Worm (Caenorhabditis elegans) whole organism, L4 larva: Measurements from ENCODE around the gene clec-121.

Source experiments
- F26F4.8 ChIP-seq: fragments of 200-800 bp; sonication (Bioruptor generic); conservative IDR thresholded peaks from 2 replicates; pipeline ENCODE4 v1.3.6; 2022; ENCODE audit warnings: missing genetic modification characterization, missing compliant biosample characterization
- F37D6.2 ChIP-seq: sonication (generic microtip); optimal IDR thresholded peaks from 2 replicates; lab custom pipeline; 2016; ENCODE audit warnings: mild to moderate bottlenecking, missing genetic modification characterization, missing compliant biosample characterization
- F44E2.7 ChIP-seq: fragments of 200-800 bp; sonication (Bioruptor generic); IDR thresholded peaks from 2 replicates; pipeline ENCODE4 v2.1.2; 2022; ENCODE audit warnings: missing genetic modification characterization, missing compliant biosample characterization
- T20F7.1 ChIP-seq: fragments of 200-800 bp; sonication (Bioruptor generic); optimal IDR thresholded peaks from 2 replicates; lab custom pipeline; 2018; ENCODE audit warnings: mild to moderate bottlenecking, missing genetic modification characterization, missing compliant biosample characterization
- Y48G9A.11 ChIP-seq: fragments of 200-800 bp; sonication (Bioruptor generic); IDR thresholded peaks from 2 replicates; pipeline ENCODE4 v1.3.6; 2022; ENCODE audit warnings: missing genetic modification reagents, missing genetic modification characterization, missing compliant biosample characterization
- Y5F2A.4 ChIP-seq: fragments of 200-800 bp; sonication (Bioruptor generic); optimal IDR thresholded peaks from 2 replicates; lab custom pipeline; 2018; ENCODE audit warnings: mild to moderate bottlenecking, missing genetic modification characterization, missing compliant biosample characterization
- ZK337.2 ChIP-seq: fragments of 200-800 bp; sonication (Bioruptor generic); IDR thresholded peaks from 2 replicates; pipeline ENCODE4 v1.3.6; 2022; ENCODE audit warnings: missing genetic modification reagents, missing genetic modification characterization, missing compliant biosample characterization
- arid-1 ChIP-seq: fragments of 200-800 bp; sonication (Bioruptor generic); conservative IDR thresholded peaks from 2 replicates; pipeline ENCODE4 v1.3.6; 2022; ENCODE audit warnings: missing genetic modification reagents, missing genetic modification characterization, missing compliant biosample characterization
- ceh-32 ChIP-seq: sonication (generic microtip); optimal IDR thresholded peaks from 2 replicates; lab custom pipeline; 2016; ENCODE audit warnings: mild to moderate bottlenecking, missing genetic modification characterization, missing compliant biosample characterization; ENCODE audit not compliant: poor library complexity
- ceh-44 ChIP-seq: fragments of 200-800 bp; sonication (Bioruptor generic); IDR thresholded peaks from 2 replicates; pipeline ENCODE4 v1.3.6; 2022; ENCODE audit warnings: missing genetic modification reagents, missing genetic modification characterization, missing compliant biosample characterization
- ces-1 ChIP-seq: fragments of 150-350 bp; sonication (generic microtip); optimal IDR thresholded peaks from 4 replicates; lab custom pipeline; 2014; ENCODE audit warnings: missing biosample characterization, missing genetic modification reagents, missing genetic modification characterization
- cey-2 ChIP-seq: sonication (generic microtip); optimal IDR thresholded peaks from 3 replicates; lab custom pipeline; 2017; ENCODE audit warnings: missing genetic modification characterization, mild to moderate bottlenecking, missing compliant biosample characterization, antibody characterized with exemption, borderline replicate concordance; ENCODE audit not compliant: insufficient read depth
- daf-12 ChIP-seq: fragments of 150-350 bp; optimal IDR thresholded peaks from 2 replicates; lab custom pipeline; 2014; ENCODE audit warnings: missing biosample characterization, missing genetic modification reagents, missing genetic modification characterization
- daf-16 ChIP-seq, 3 experiments: sonication (generic microtip); optimal IDR thresholded peaks; 2 replicates each; lab custom pipeline; 2016 to 2017; ENCODE audit warnings: missing genetic modification characterization in 3 of 3, missing genetic modification reagents in 3 of 3, mild to moderate bottlenecking in 2 of 3, missing compliant biosample characterization in 2 of 3, missing biosample characterization in 1 of 3, moderate library complexity in 1 of 3
- daf-8 ChIP-seq: fragments of 200-800 bp; sonication (Bioruptor generic); IDR thresholded peaks from 2 replicates; pipeline ENCODE4 v1.3.6; 2022; ENCODE audit warnings: missing genetic modification characterization, missing compliant biosample characterization
- dve-1 ChIP-seq: sonication (generic microtip); optimal IDR thresholded peaks from 2 replicates; lab custom pipeline; 2017; ENCODE audit warnings: antibody characterized with exemption, mild to moderate bottlenecking, missing genetic modification characterization, missing compliant biosample characterization; ENCODE audit not compliant: insufficient read depth
- gei-8 ChIP-seq: fragments of 200-800 bp; sonication (Bioruptor generic); optimal IDR thresholded peaks from 2 replicates; lab custom pipeline; 2018; ENCODE audit warnings: mild to moderate bottlenecking, missing genetic modification characterization, missing compliant biosample characterization
- hlh-11 ChIP-seq: fragments of 200-800 bp; sonication (Bioruptor generic); optimal IDR thresholded peaks from 2 replicates; lab custom pipeline; 2018; ENCODE audit warnings: mild to moderate bottlenecking, missing genetic modification characterization, missing compliant biosample characterization
- jun-1 ChIP-seq: fragments of 150-350 bp; optimal IDR thresholded peaks from 2 replicates; lab custom pipeline; 2014; ENCODE audit warnings: missing biosample characterization, missing genetic modification reagents, missing genetic modification characterization
- lin-13 ChIP-seq: fragments of 150-350 bp; optimal IDR thresholded peaks from 2 replicates; lab custom pipeline; 2014; ENCODE audit warnings: missing biosample characterization, missing genetic modification reagents, missing genetic modification characterization
- lin-15B ChIP-seq: fragments of 150-350 bp; sonication (generic microtip); optimal IDR thresholded peaks from 3 replicates; lab custom pipeline; 2014; ENCODE audit warnings: missing biosample characterization, missing genetic modification characterization
- lin-29 ChIP-seq: fragments of 200-800 bp; sonication (Bioruptor generic); IDR thresholded peaks from 2 replicates; pipeline ENCODE4 v1.3.6; 2022; ENCODE audit warnings: missing genetic modification reagents, missing genetic modification characterization, missing compliant biosample characterization
- lir-3 ChIP-seq: sonication (generic microtip); optimal IDR thresholded peaks from 2 replicates; lab custom pipeline; 2016; ENCODE audit warnings: mild to moderate bottlenecking, missing genetic modification characterization, missing compliant biosample characterization
- lsy-2 ChIP-seq, 2 experiments: fragments of 150-350 bp in 1 of 2; sonication (generic microtip) in 1 of 2; optimal IDR thresholded peaks; 2 replicates each; lab custom pipeline; 2014 to 2017; ENCODE audit warnings: missing biosample characterization in 2 of 2, missing genetic modification characterization in 2 of 2
- mxl-3 ChIP-seq: fragments of 200-800 bp; sonication (Bioruptor generic); optimal IDR thresholded peaks from 2 replicates; lab custom pipeline; 2018; ENCODE audit warnings: mild to moderate bottlenecking, missing genetic modification characterization, missing compliant biosample characterization
- nhr-10 ChIP-seq: fragments of 150-350 bp; optimal IDR thresholded peaks from 2 replicates; lab custom pipeline; 2014; ENCODE audit warnings: missing biosample characterization, missing genetic modification characterization
- nhr-11 ChIP-seq: fragments of 150-350 bp; optimal IDR thresholded peaks from 2 replicates; lab custom pipeline; 2014; ENCODE audit warnings: missing biosample characterization, missing genetic modification characterization
- nhr-237 ChIP-seq: sonication (generic microtip); optimal IDR thresholded peaks from 2 replicates; lab custom pipeline; 2017; ENCODE audit warnings: missing biosample characterization, missing genetic modification characterization
- nhr-25 ChIP-seq: sonication (generic microtip); optimal IDR thresholded peaks from 2 replicates; lab custom pipeline; 2017; ENCODE audit warnings: missing genetic modification characterization, mild to moderate bottlenecking, missing compliant biosample characterization, antibody characterized with exemption, moderate library complexity, borderline replicate concordance; ENCODE audit not compliant: insufficient read depth
- nhr-28 ChIP-seq: fragments of 150-350 bp; optimal IDR thresholded peaks from 2 replicates; lab custom pipeline; 2014; ENCODE audit warnings: missing biosample characterization, missing genetic modification characterization
- nhr-42 ChIP-seq: fragments of 200-800 bp; sonication (Bioruptor generic); IDR thresholded peaks from 2 replicates; pipeline ENCODE4 v1.3.6; 2022; ENCODE audit warnings: missing genetic modification characterization, missing compliant biosample characterization
- nhr-76 ChIP-seq: fragments of 150-350 bp; optimal IDR thresholded peaks from 2 replicates; lab custom pipeline; 2014; ENCODE audit warnings: missing biosample characterization, missing genetic modification characterization
- nhr-77 ChIP-seq: fragments of 150-350 bp; optimal IDR thresholded peaks from 2 replicates; lab custom pipeline; 2014; ENCODE audit warnings: missing biosample characterization, missing genetic modification characterization
- pha-4 ChIP-seq, 2 experiments: fragments of 150-350 bp in 1 of 2; fragments of 200-800 bp in 1 of 2; sonication (Bioruptor generic) in 1 of 2; IDR thresholded peaks in 1 of 2; optimal IDR thresholded peaks in 1 of 2; 2 replicates each; pipeline versions ENCODE4 v1.3.6 to Lab custom; 2014 to 2022; ENCODE audit warnings: missing genetic modification characterization in 2 of 2, missing genetic modification reagents in 2 of 2, missing biosample characterization in 1 of 2, missing compliant biosample characterization in 1 of 2
- php-3 ChIP-seq: fragments of 200-800 bp; sonication (Bioruptor generic); IDR thresholded peaks from 2 replicates; pipeline ENCODE4 v1.3.6; 2022; ENCODE audit warnings: missing genetic modification reagents, missing genetic modification characterization, missing compliant biosample characterization
- pqm-1 ChIP-seq: sonication (generic microtip); optimal IDR thresholded peaks from 2 replicates; lab custom pipeline; 2017; ENCODE audit warnings: missing biosample characterization, missing genetic modification characterization
- set-16 ChIP-seq: fragments of 200-800 bp; sonication (Bioruptor generic); IDR thresholded peaks from 2 replicates; pipeline ENCODE4 v1.3.6; 2022; ENCODE audit warnings: missing genetic modification reagents, missing genetic modification characterization, missing compliant biosample characterization
- skn-1 ChIP-seq: fragments of 150-350 bp; optimal IDR thresholded peaks from 2 replicates; lab custom pipeline; 2014; ENCODE audit warnings: missing biosample characterization, missing genetic modification characterization
- snpc-4 ChIP-seq: fragments of 150-350 bp; optimal IDR thresholded peaks from 2 replicates; lab custom pipeline; 2014; ENCODE audit warnings: missing biosample characterization, missing genetic modification characterization
- spr-1 ChIP-seq: sonication (generic microtip); optimal IDR thresholded peaks from 2 replicates; lab custom pipeline; 2016; ENCODE audit warnings: mild to moderate bottlenecking, missing genetic modification characterization, missing compliant biosample characterization
- tag-97 ChIP-seq: fragments of 200-800 bp; sonication (Bioruptor generic); IDR thresholded peaks from 2 replicates; pipeline ENCODE4 v1.3.6; 2022; ENCODE audit warnings: missing genetic modification characterization, missing compliant biosample characterization
- unc-130 ChIP-seq: sonication (generic microtip); optimal IDR thresholded peaks from 2 replicates; lab custom pipeline; 2016; ENCODE audit warnings: missing genetic modification reagents, missing genetic modification characterization, missing compliant biosample characterization
- unc-39 ChIP-seq: sonication (generic microtip); optimal IDR thresholded peaks from 2 replicates; lab custom pipeline; 2017; ENCODE audit warnings: missing biosample characterization, missing genetic modification characterization
- unc-62 ChIP-seq, 3 experiments: fragments of 150-350 bp in 1 of 3; sonication (generic microtip); optimal IDR thresholded peaks in 2 of 3; peaks in 1 of 3; 1 replicate in 1 of 3; 2 replicates in 2 of 3; lab custom pipeline; 2014 to 2017; ENCODE audit warnings: missing biosample characterization in 3 of 3, missing genetic modification characterization in 3 of 3, missing genetic modification reagents in 3 of 3, missing genotype in 1 of 3
- vab-7 ChIP-seq: fragments of 200-800 bp; sonication (Bioruptor generic); IDR thresholded peaks from 2 replicates; pipeline ENCODE4 v1.3.6; 2022; ENCODE audit warnings: missing genetic modification reagents, missing genetic modification characterization, missing compliant biosample characterization
- zag-1 ChIP-seq: fragments of 150-350 bp; optimal IDR thresholded peaks from 2 replicates; lab custom pipeline; 2014; ENCODE audit warnings: missing biosample characterization, missing genetic modification characterization
- zfp-3 ChIP-seq: fragments of 200-800 bp; sonication (Bioruptor generic); conservative IDR thresholded peaks from 2 replicates; pipeline ENCODE4 v1.3.6; 2022; ENCODE audit warnings: missing genetic modification reagents, missing genetic modification characterization, missing compliant biosample characterization
- zip-2 ChIP-seq: fragments of 150-350 bp; optimal IDR thresholded peaks from 2 replicates; lab custom pipeline; 2014; ENCODE audit warnings: missing biosample characterization, missing genetic modification characterization
- ztf-11 ChIP-seq: fragments of 150-350 bp; optimal IDR thresholded peaks from 2 replicates; lab custom pipeline; 2014; ENCODE audit warnings: missing biosample characterization, missing genetic modification characterization

Gene clec-121

DNA sequence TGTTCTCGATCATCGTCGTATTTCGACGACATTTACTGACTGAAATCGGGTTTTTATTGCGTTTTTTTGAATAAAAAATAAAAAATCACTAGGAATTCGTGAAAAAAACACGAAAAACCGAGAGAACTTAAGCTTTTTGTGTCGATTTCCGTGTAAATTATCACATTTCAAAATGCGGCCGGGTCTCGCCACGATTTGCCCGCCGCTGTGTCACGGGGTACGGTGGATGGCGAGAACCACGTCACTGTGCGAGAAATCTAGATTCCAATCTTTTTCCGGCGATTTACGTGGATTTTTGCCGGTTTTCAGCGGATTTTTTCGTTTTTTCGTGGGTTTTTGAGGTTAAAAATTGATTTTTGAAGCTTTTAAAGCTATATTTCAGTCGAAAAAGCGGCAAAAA, 25.2 kb upstream of the clec-121 start, which contains the start of gene Y25C1A.8:
Gene Y25C1A.8, minus strand, starts transcription at position 45 of the 400 bp plus-strand sequence.
- TF ChIP-seq lin-29 (GFP tag; lab: Robert Waterston, UW) (peak; percentile 80), zip-2 (tag; lab: Kevin White, UChicago) (peak; percentile 68), arid-1 (GFP tag; lab: Robert Waterston, UW) (peak; percentile 83), daf-16 (GFP tag; optimal IDR thresholded peaks at IDR 0.05; lab: Kevin White, UChicago) (peak in 1 of 2 experiments; percentile 54), daf-16 (tag; optimal IDR thresholded peaks at IDR 0.05; lab: Kevin White, UChicago) (peak; percentile 49), unc-62 (GFP tag; optimal IDR thresholded peaks at IDR 0.05 in 1 of 2; lab: Kevin White, UChicago) (peak in 1 of 2 experiments; percentile 92), unc-62 (tag; optimal IDR thresholded peaks at IDR 0.05; lab: Kevin White, UChicago) (no peak), daf-8 (GFP tag; lab: Robert Waterston, UW) (no peak), unc-130 (GFP tag; lab: Kevin White, UChicago) (peak; percentile 35), F26F4.8 (GFP tag; lab: Robert Waterston, UW) (no peak), ceh-32 (tag; lab: Kevin White, UChicago) (peak; percentile 46), set-16 (GFP tag; lab: Robert Waterston, UW) (peak; percentile 55; the same call in 1 of the 2 replicates), gei-8 (GFP tag; lab: Kevin White, UChicago) (peak; percentile 38), cey-2 (tag; lab: Kevin White, UChicago) (no peak), spr-1 (tag; lab: Kevin White, UChicago) (peak; percentile 92), nhr-76 (tag; lab: Kevin White, UChicago) (no peak), jun-1 (tag; lab: Kevin White, UChicago) (peak; percentile 78), Y5F2A.4 (GFP tag; lab: Kevin White, UChicago) (peak; percentile 71), php-3 (GFP tag; lab: Robert Waterston, UW) (peak; percentile 89), zfp-3 (peak; percentile 85), ztf-11 (no peak), tag-97 (no peak), F37D6.2 (tag; lab: Kevin White, UChicago) (peak; percentile 78), T20F7.1 (GFP tag; lab: Kevin White, UChicago) (no peak), skn-1 (tag; lab: Kevin White, UChicago) (no peak), mxl-3 (GFP tag; lab: Kevin White, UChicago) (peak; percentile 63), unc-39 (no peak), hlh-11 (tag; lab: Kevin White, UChicago) (peak; percentile 89), Y48G9A.11 (GFP tag; lab: Robert Waterston, UW) (0 out of 2 replicates have a peak, but pooled peaks have one; percentile 31), nhr-28 (tag; lab: Kevin White, UChicago) (peak; percentile 64), nhr-77 (tag; lab: Kevin White, UChicago) (peak; percentile 63), nhr-10 (tag; lab: Kevin White, UChicago) (peak; percentile 2), pha-4 (GFP tag; IDR thresholded peaks at IDR 0.05; lab: Robert Waterston, UW) (peak; percentile 91), pha-4 (tag; optimal IDR thresholded peaks at IDR 0.05; lab: Kevin White, UChicago) (no peak), nhr-25 (tag; lab: Kevin White, UChicago) (peak; percentile 7), ZK337.2 (GFP tag; lab: Robert Waterston, UW) (peak; percentile 61; the same call in 1 of the 2 replicates), nhr-237 (tag; lab: Kevin White, UChicago) (no peak), F44E2.7 (GFP tag; lab: Robert Waterston, UW) (peak; percentile 70; the same call in 1 of the 2 replicates), lin-13 (GFP tag; lab: Kevin White, UChicago) (peak; percentile 87), pqm-1 (tag; lab: Kevin White, UChicago) (peak; percentile 6), nhr-11 (tag; lab: Kevin White, UChicago) (peak; percentile 80), dve-1 (tag; lab: Kevin White, UChicago) (peak; percentile 95), lir-3 (tag; lab: Kevin White, UChicago) (no peak), zag-1 (tag; lab: Kevin White, UChicago) (no peak), lsy-2 (tag; optimal IDR thresholded peaks at IDR 0.05; lab: Kevin White, UChicago) (peak; percentile 99 to 100), vab-7 (GFP tag; lab: Robert Waterston, UW) (peak; percentile 62), snpc-4 (tag; lab: Kevin White, UChicago) (peak; percentile 48), daf-12 (tag; lab: Kevin White, UChicago) (no peak), lin-15B (tag; lab: Kevin White, UChicago) (no peak), ceh-44 (GFP tag; lab: Robert Waterston, UW) (0 out of 2 replicates have a peak, but pooled peaks have one; percentile 17), nhr-42 (GFP tag; lab: Robert Waterston, UW) (peak; percentile 75), ces-1 (GFP tag; lab: Kevin White, UChicago) (peak; percentile 28)
